ENCODE assay signal across 1 fruit fly cellular context in genomic region chr3R:6368100-6368499, dm6.
A peak's percentile ranks its signal among the peaks of the same experiment; 100 is the strongest.
TF ChIP-seq lines count a peak whose summit lies in the region.

Gene CG42724 (minus strand): TSS chr3R:6368288.

TF ChIP-seq in whole organism, embryonic, 481 proteins besides CTCF, POLR2A, EP300 and RAD21 (continued from another document):
- TF ChIP-seq CG8290 (GFP tag; optimal IDR thresholded peaks at IDR 0.05; lab: Kevin White, UChicago) (peak; percentile 97), CG8290 (tag; optimal IDR thresholded peaks at IDR 0.05; lab: Kevin White, UChicago) (peak; percentile 82 to 96), CG16815 (GFP tag; optimal IDR thresholded peaks at IDR 0.05; lab: Kevin White, UChicago) (no peak), BtbVII (GFP tag; optimal IDR thresholded peaks at IDR 0.05; lab: Kevin White, UChicago) (no peak), crp (GFP tag; optimal IDR thresholded peaks at IDR 0.05; lab: Kevin White, UChicago) (no peak), CG10267 (tag; optimal IDR thresholded peaks at IDR 0.05; lab: Kevin White, UChicago) (peak; percentile 35), mam (GFP tag; optimal IDR thresholded peaks at IDR 0.05; lab: Kevin White, UChicago) (peak; percentile 89), cas (GFP tag; IDR thresholded peaks at IDR 0.05; lab: Robert Waterston, UW) (no peak), CG32772 (GFP tag; IDR thresholded peaks at IDR 0.05; lab: Robert Waterston, UW) (peak; percentile 57), Meics (GFP tag; optimal IDR thresholded peaks at IDR 0.05; lab: Kevin White, UChicago) (peak; percentile 100), Optix (GFP tag; IDR thresholded peaks at IDR 0.05; lab: Robert Waterston, UW) (peak; percentile 69), hth (optimal IDR thresholded peaks at IDR 0.05; lab: Kevin White, UChicago) (no peak), CG13123 (GFP tag; optimal IDR thresholded peaks at IDR 0.05; lab: Kevin White, UChicago) (peak; percentile 45), CG17612 (GFP tag; IDR thresholded peaks at IDR 0.05; lab: Robert Waterston, UW) (no peak), Sox102F (GFP tag; optimal IDR thresholded peaks at IDR 0.05; lab: Kevin White, UChicago) (no peak), BEAF-32 (GFP tag; optimal IDR thresholded peaks at IDR 0.05; lab: Kevin White, UChicago) (peak; percentile 59), tio (GFP tag; optimal IDR thresholded peaks at IDR 0.05; lab: Kevin White, UChicago) (no peak), CG7357 (GFP tag; IDR thresholded peaks at IDR 0.05; lab: Robert Waterston, UW) (no peak), Camta (GFP tag; optimal IDR thresholded peaks at IDR 0.05; lab: Kevin White, UChicago) (peak; percentile 78), usp (GFP tag; optimal IDR thresholded peaks at IDR 0.05; lab: Kevin White, UChicago) (no peak), Elba2 (GFP tag; optimal IDR thresholded peaks at IDR 0.05; lab: Kevin White, UChicago) (peak; percentile 17), zen2 (GFP tag; IDR thresholded peaks at IDR 0.05; lab: Robert Waterston, UW; ENCODE audit: partially characterized antibody) (no peak; the same call in 2 of the 3 replicates), CG7786 (GFP tag; optimal IDR thresholded peaks at IDR 0.05; lab: Kevin White, UChicago) (peak; percentile 71), CG16779 (GFP tag; IDR thresholded peaks at IDR 0.05; lab: Robert Waterston, UW) (no peak), yki (optimal IDR thresholded peaks at IDR 0.05; lab: Kevin White, UChicago) (no peak), cato (GFP tag; optimal IDR thresholded peaks at IDR 0.05; lab: Kevin White, UChicago; ENCODE audit: borderline replicate concordance) (no peak), Sry-δ (GFP tag; optimal IDR thresholded peaks at IDR 0.05; lab: Kevin White, UChicago) (peak; percentile 96), chinmo (GFP tag; IDR thresholded peaks at IDR 0.05; lab: Robert Waterston, UW; ENCODE audit: partially characterized antibody) (no peak), CG10274 (GFP tag; optimal IDR thresholded peaks at IDR 0.05; lab: Kevin White, UChicago) (no peak), Lhr (GFP tag; optimal IDR thresholded peaks at IDR 0.05; lab: Kevin White, UChicago) (peak; percentile 79), Aef1 (GFP tag; IDR thresholded peaks at IDR 0.05; lab: Robert Waterston, UW) (peak; percentile 39; the same call in 2 of the 3 replicates), CG2712 (tag; optimal IDR thresholded peaks at IDR 0.05; lab: Kevin White, UChicago) (no peak), wdn (GFP tag; IDR thresholded peaks at IDR 0.05; lab: Robert Waterston, UW) (0 out of 2 replicates have a peak, but pooled peaks have one; percentile 21), toy (GFP tag; IDR thresholded peaks at IDR 0.05; lab: Robert Waterston, UW) (no peak), CG2120 (GFP tag; optimal IDR thresholded peaks at IDR 0.05; lab: Kevin White, UChicago) (peak; percentile 84), disco-r (GFP tag; optimal IDR thresholded peaks at IDR 0.05; lab: Kevin White, UChicago) (peak; percentile 56), hbn (GFP tag; IDR thresholded peaks at IDR 0.05; lab: Robert Waterston, UW; ENCODE audit: partially characterized antibody) (no peak), CG15269 (tag; optimal IDR thresholded peaks at IDR 0.05; lab: Kevin White, UChicago) (no peak), CG13296 (GFP tag; optimal IDR thresholded peaks at IDR 0.05; lab: Kevin White, UChicago) (no peak), CG6689 (GFP tag; IDR thresholded peaks at IDR 0.05; lab: Robert Waterston, UW) (peak; percentile 39), hb (GFP tag; IDR thresholded peaks at IDR 0.05; lab: Robert Waterston, UW; ENCODE audit: partially characterized antibody) (no peak), C15 (GFP tag; IDR thresholded peaks at IDR 0.05; lab: Robert Waterston, UW) (0 out of 3 replicates have a peak, but pooled peaks have one; percentile 9), nom (GFP tag; optimal IDR thresholded peaks at IDR 0.05; lab: Kevin White, UChicago) (no peak), Adf1 (GFP tag; IDR thresholded peaks at IDR 0.05; lab: Robert Waterston, UW) (no peak), salm (tag; optimal IDR thresholded peaks at IDR 0.05; lab: Kevin White, UChicago) (no peak), CG12071 (GFP tag; optimal IDR thresholded peaks at IDR 0.05; lab: Kevin White, UChicago) (no peak), CG15514 (GFP tag; optimal IDR thresholded peaks at IDR 0.05; lab: Kevin White, UChicago) (no peak), CG7745 (tag; optimal IDR thresholded peaks at IDR 0.05; lab: Kevin White, UChicago) (no peak), cwo (GFP tag; optimal IDR thresholded peaks at IDR 0.05; lab: Kevin White, UChicago) (no peak), CG34376 (GFP tag; optimal IDR thresholded peaks at IDR 0.05; lab: Kevin White, UChicago) (peak; percentile 13), vvl (GFP tag; IDR thresholded peaks at IDR 0.05; lab: Robert Waterston, UW) (no peak; the same call in 1 of the 2 replicates), ERR (GFP tag; optimal IDR thresholded peaks at IDR 0.05; lab: Kevin White, UChicago) (peak; percentile 70), HLH3B (GFP tag; IDR thresholded peaks at IDR 0.05; lab: Robert Waterston, UW) (peak; percentile 50), CG7556 (GFP tag; optimal IDR thresholded peaks at IDR 0.05; lab: Kevin White, UChicago) (no peak), Dfd (GFP tag; optimal IDR thresholded peaks at IDR 0.05; lab: Kevin White, UChicago) (no peak), pros (GFP tag; optimal IDR thresholded peaks at IDR 0.05; lab: Kevin White, UChicago) (no peak), CG10543 (GFP tag; optimal IDR thresholded peaks at IDR 0.05; lab: Kevin White, UChicago) (no peak), nerfin-1 (tag; optimal IDR thresholded peaks at IDR 0.05; lab: Kevin White, UChicago) (no peak), dpn (GFP tag; optimal IDR thresholded peaks at IDR 0.05; lab: Kevin White, UChicago) (peak; percentile 73 to 77), Asciz (GFP tag; optimal IDR thresholded peaks at IDR 0.05; lab: Kevin White, UChicago) (no peak), CG10462 (GFP tag; optimal IDR thresholded peaks at IDR 0.05; lab: Kevin White, UChicago) (no peak), slbo (GFP tag; IDR thresholded peaks at IDR 0.05; lab: Robert Waterston, UW) (peak; percentile 77), CHES-1-like (GFP tag; optimal IDR thresholded peaks at IDR 0.05; lab: Kevin White, UChicago) (peak; percentile 88), CG4282 (GFP tag; optimal IDR thresholded peaks at IDR 0.05; lab: Kevin White, UChicago) (peak; percentile 49), CG6813 (GFP tag; optimal IDR thresholded peaks at IDR 0.05; lab: Kevin White, UChicago) (no peak), otp (GFP tag; IDR thresholded peaks at IDR 0.05; lab: Robert Waterston, UW) (peak; percentile 49; the same call in 1 of the 3 replicates), Side (GFP tag; optimal IDR thresholded peaks at IDR 0.05; lab: Kevin White, UChicago) (peak; percentile 77), chm (GFP tag; IDR thresholded peaks at IDR 0.05; lab: Robert Waterston, UW) (no peak), lmd (GFP tag; IDR thresholded peaks at IDR 0.05; lab: Robert Waterston, UW) (peak; percentile 55), lab (GFP tag; optimal IDR thresholded peaks at IDR 0.05; lab: Kevin White, UChicago) (no peak), ranshi (GFP tag; IDR thresholded peaks at IDR 0.05; lab: Robert Waterston, UW) (peak; percentile 72), slp2 (GFP tag; optimal IDR thresholded peaks at IDR 0.05; lab: Kevin White, UChicago) (peak; percentile 39), CG8089 (GFP tag; optimal IDR thresholded peaks at IDR 0.05; lab: Kevin White, UChicago) (peak; percentile 46), CG31388 (GFP tag; optimal IDR thresholded peaks at IDR 0.05; lab: Kevin White, UChicago) (peak; percentile 20)
